Worm (Caenorhabditis elegans) whole organism, L2 larva: ENCODE measurements around the gene sra-7.
A peak's percentile ranks its signal among the peaks of the same experiment; 100 is the strongest.

Experiments used
- ama-1 ChIP-seq: fragments of 150-350 bp; optimal IDR thresholded peaks from 2 replicates; lab custom pipeline; 2018; ENCODE audit warnings: inconsistent platforms
- blmp-1 ChIP-seq: sonication (generic microtip); optimal IDR thresholded peaks from 2 replicates; lab custom pipeline; 2017; ENCODE audit warnings: missing genetic modification characterization, mild to moderate bottlenecking, missing compliant biosample characterization, antibody characterized with exemption, moderate library complexity; ENCODE audit not compliant: insufficient read depth
- ceh-16 ChIP-seq: fragments of 150-350 bp; optimal IDR thresholded peaks from 2 replicates; lab custom pipeline; 2014; ENCODE audit warnings: missing biosample characterization, missing genetic modification characterization
- ceh-82 ChIP-seq: fragments of 150-350 bp; optimal IDR thresholded peaks from 2 replicates; lab custom pipeline; 2014; ENCODE audit warnings: missing biosample characterization, missing genetic modification characterization
- elt-3 ChIP-seq: sonication (generic microtip); optimal IDR thresholded peaks from 2 replicates; lab custom pipeline; 2017; ENCODE audit warnings: missing biosample characterization, missing genetic modification characterization
- nhr-21 ChIP-seq: fragments of 150-350 bp; optimal IDR thresholded peaks from 2 replicates; lab custom pipeline; 2014; ENCODE audit warnings: missing biosample characterization, missing genetic modification characterization

DNA sequence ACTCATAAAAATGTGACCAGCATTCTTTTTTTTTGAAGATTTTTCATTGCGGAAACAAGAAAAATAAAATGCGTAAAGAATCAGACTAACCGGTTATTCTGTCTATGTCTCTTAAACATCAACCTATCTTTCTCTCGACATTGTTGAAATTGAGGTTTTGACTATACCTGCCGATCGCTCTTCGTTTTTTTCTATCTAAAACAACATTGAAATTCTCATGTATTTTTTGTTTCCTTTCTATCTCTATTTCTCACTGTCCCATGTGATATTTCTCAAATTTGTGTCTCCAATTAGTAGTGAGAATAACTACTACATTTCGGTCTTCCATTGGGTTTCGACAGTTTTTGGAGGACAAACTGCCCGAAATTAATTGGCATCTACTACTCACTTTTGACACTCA lies 16.4 kb downstream of the sra-7 start:
- no peak for TF ChIP-seq nhr-21 (tag; lab: Kevin White, UChicago)
- TF ChIP-seq ama-1 (lab: Kevin White, UChicago) = no peak
- peak; percentile 18 for TF ChIP-seq ceh-16
- no peak for TF ChIP-seq ceh-82 (tag; lab: Kevin White, UChicago)
- TF ChIP-seq blmp-1 (tag; lab: Kevin White, UChicago) = peak; percentile 55
- no peak for TF ChIP-seq elt-3 (tag; lab: Kevin White, UChicago)
